Fruit fly (Drosophila melanogaster) whole organism, embryonic: ENCODE data around the gene Sfp26Ad.

Experiments used
- Bteb2 ChIP-seq: fragments of 200-800 bp; sonication (Bioruptor generic); optimal IDR thresholded peaks from 2 replicates; lab custom pipeline; 2016; ENCODE audit warnings: missing biosample characterization, missing genetic modification characterization
- CG10431 ChIP-seq: fragments of 200-800 bp; sonication (Bioruptor generic); optimal IDR thresholded peaks from 3 replicates; lab custom pipeline; 2018; ENCODE audit warnings: missing biosample characterization, mild to moderate bottlenecking, missing genetic modification characterization
- CG10959 ChIP-seq: fragments of 200-800 bp; sonication (Bioruptor generic); IDR thresholded peaks from 2 replicates; pipeline ENCODE4 v1.3.6; 2022; ENCODE audit warnings: missing biosample characterization, missing genetic modification characterization
- CG13287 ChIP-seq: fragments of 200-800 bp; sonication (Bioruptor generic); IDR thresholded peaks from 2 replicates; pipeline ENCODE4 v1.3.6; 2022; ENCODE audit warnings: missing biosample characterization, missing genetic modification characterization; ENCODE audit not compliant: partially characterized antibody
- CG17359 ChIP-seq: fragments of 200-800 bp; sonication (Bioruptor generic); optimal IDR thresholded peaks from 3 replicates; lab custom pipeline; 2018; ENCODE audit warnings: missing biosample characterization, mild to moderate bottlenecking, missing genetic modification characterization, moderate library complexity
- CG1832 ChIP-seq: fragments of 200-800 bp; sonication (Bioruptor generic); optimal IDR thresholded peaks from 2 replicates; lab custom pipeline; 2017; ENCODE audit warnings: missing biosample characterization, mild to moderate bottlenecking, missing genetic modification characterization, inconsistent platforms
- CG4617 ChIP-seq: fragments of 200-800 bp; sonication (Bioruptor generic); optimal IDR thresholded peaks from 3 replicates; lab custom pipeline; 2016; ENCODE audit warnings: missing biosample characterization, missing genetic modification characterization, borderline replicate concordance
- CG4707 ChIP-seq: fragments of 200-800 bp; sonication (Bioruptor generic); optimal IDR thresholded peaks from 2 replicates; lab custom pipeline; 2018; ENCODE audit warnings: missing biosample characterization, mild to moderate bottlenecking, missing genetic modification characterization, moderate library complexity
- CG6175 ChIP-seq: fragments of 200-800 bp; sonication (Bioruptor generic); IDR thresholded peaks from 3 replicates; pipeline ENCODE4 v1.3.6; 2022; ENCODE audit warnings: missing biosample characterization, missing genetic modification characterization
- CG9437 ChIP-seq: fragments of 200-800 bp; sonication (Bioruptor generic); optimal IDR thresholded peaks from 2 replicates; lab custom pipeline; 2018; ENCODE audit warnings: missing biosample characterization, mild to moderate bottlenecking, missing genetic modification characterization
- Chrac-16 ChIP-seq: fragments of 200-800 bp; sonication (Bioruptor generic); optimal IDR thresholded peaks from 3 replicates; lab custom pipeline; 2016; ENCODE audit warnings: missing biosample characterization, missing genetic modification characterization
- D ChIP-seq, 2 experiments: fragments of 200-800 bp in 1 of 2; fragments of >200 bp in 1 of 2; sonication (Bioruptor generic) in 1 of 2; optimal IDR thresholded peaks; 2 replicates in 1 of 2; 3 replicates in 1 of 2; lab custom pipeline; 2017; ENCODE audit warnings: mild to moderate bottlenecking in 1 of 2, missing biosample characterization in 1 of 2, missing genetic modification characterization in 1 of 2, missing genetic modification reagents in 1 of 2
- Dad ChIP-seq: fragments of 200-800 bp; sonication (Bioruptor generic); optimal IDR thresholded peaks from 3 replicates; lab custom pipeline; 2016; ENCODE audit warnings: missing biosample characterization, missing genetic modification characterization
- Drgx ChIP-seq: fragments of 200-800 bp; sonication (Bioruptor generic); IDR thresholded peaks from 2 replicates; pipeline ENCODE4 v1.3.6; 2022; ENCODE audit warnings: missing biosample characterization, missing genetic modification characterization
- Gug ChIP-seq: fragments of 200-800 bp; sonication (Bioruptor generic); IDR thresholded peaks from 4 replicates; pipeline ENCODE4 v1.3.6; 2022; ENCODE audit warnings: missing biosample characterization, missing genetic modification characterization
- HLHmδ ChIP-seq: fragments of 200-800 bp; sonication (Bioruptor generic); optimal IDR thresholded peaks from 2 replicates; lab custom pipeline; 2018; ENCODE audit warnings: missing biosample characterization, mild to moderate bottlenecking, missing genetic modification characterization, moderate library complexity
- Hr51 ChIP-seq, 2 experiments: fragments of 200-800 bp; sonication (Bioruptor generic); optimal IDR thresholded peaks; 2 replicates in 1 of 2; 3 replicates in 1 of 2; lab custom pipeline; 2016 to 2018; ENCODE audit warnings: missing biosample characterization in 2 of 2, missing genetic modification characterization in 2 of 2, mild to moderate bottlenecking in 1 of 2, moderate library complexity in 1 of 2
- Max ChIP-seq: fragments of 200-800 bp; sonication (Bioruptor generic); optimal IDR thresholded peaks from 2 replicates; lab custom pipeline; 2016; ENCODE audit warnings: missing biosample characterization, mild to moderate bottlenecking, missing genetic modification characterization
- Mes4 ChIP-seq: fragments of 200-800 bp; sonication (Bioruptor generic); optimal IDR thresholded peaks from 2 replicates; lab custom pipeline; 2016; ENCODE audit warnings: missing biosample characterization, missing genetic modification characterization
- Mrtf ChIP-seq: fragments of 200-800 bp; sonication (Bioruptor generic); IDR thresholded peaks from 3 replicates; pipeline ENCODE4 v1.3.6; 2022; ENCODE audit warnings: missing biosample characterization, missing genetic modification characterization
- NK7.1 ChIP-seq: fragments of 200-800 bp; sonication (Bioruptor generic); optimal IDR thresholded peaks from 3 replicates; lab custom pipeline; 2016; ENCODE audit warnings: missing biosample characterization, missing genetic modification characterization
- Rfx ChIP-seq: fragments of 200-800 bp; sonication (Bioruptor generic); IDR thresholded peaks from 2 replicates; pipeline ENCODE4 v1.3.6; 2022; ENCODE audit warnings: missing biosample characterization, missing genetic modification characterization
- Taf1 ChIP-seq: fragments of 200-800 bp; sonication (Bioruptor generic); IDR thresholded peaks from 2 replicates; pipeline ENCODE4 v1.3.6; 2022; ENCODE audit warnings: missing biosample characterization, missing genetic modification characterization
- ab ChIP-seq: fragments of 200-800 bp; sonication (Bioruptor generic); optimal IDR thresholded peaks from 2 replicates; lab custom pipeline; 2016; ENCODE audit warnings: missing biosample characterization, missing genetic modification characterization
- bbx ChIP-seq: fragments of 200-800 bp; sonication (Bioruptor generic); IDR thresholded peaks from 2 replicates; pipeline ENCODE4 v1.3.6; 2022; ENCODE audit warnings: missing biosample characterization, missing genetic modification characterization; ENCODE audit not compliant: partially characterized antibody
- br ChIP-seq: fragments of >200 bp; optimal IDR thresholded peaks from 2 replicates; lab custom pipeline; 2017
- cg ChIP-seq: fragments of 200-800 bp; sonication (Bioruptor generic); optimal IDR thresholded peaks from 3 replicates; lab custom pipeline; 2019; ENCODE audit warnings: missing biosample characterization, mild to moderate bottlenecking, missing genetic modification characterization, moderate library complexity
- chif ChIP-seq, 2 experiments: fragments of 200-800 bp; sonication (Bioruptor generic); optimal IDR thresholded peaks; 3 replicates each; lab custom pipeline; 2016; ENCODE audit warnings: missing biosample characterization in 2 of 2, missing genetic modification characterization in 2 of 2
- chinmo ChIP-seq: fragments of 200-800 bp; sonication (Bioruptor generic); IDR thresholded peaks from 4 replicates; pipeline ENCODE4 v1.3.6; 2022; ENCODE audit warnings: missing biosample characterization, missing genetic modification characterization; ENCODE audit not compliant: partially characterized antibody
- corto ChIP-seq: fragments of 200-800 bp; sonication (Bioruptor generic); optimal IDR thresholded peaks from 2 replicates; lab custom pipeline; 2016; ENCODE audit warnings: missing biosample characterization, mild to moderate bottlenecking, missing genetic modification characterization, moderate library complexity
- crol ChIP-seq: fragments of 200-800 bp; sonication (Bioruptor generic); IDR thresholded peaks from 2 replicates; pipeline ENCODE4 v1.3.6; 2022; ENCODE audit warnings: missing biosample characterization, missing genetic modification characterization
- en ChIP-seq: fragments of 200-800 bp; sonication (Bioruptor generic); optimal IDR thresholded peaks from 2 replicates; lab custom pipeline; 2016; ENCODE audit warnings: missing biosample characterization, missing genetic modification characterization
- eyg ChIP-seq: fragments of 200-800 bp; sonication (Bioruptor generic); optimal IDR thresholded peaks from 3 replicates; lab custom pipeline; 2016; ENCODE audit warnings: missing biosample characterization, missing genetic modification characterization
- ftz-f1 ChIP-seq: fragments of 200-800 bp; sonication (Bioruptor generic); optimal IDR thresholded peaks from 2 replicates; lab custom pipeline; 2016; ENCODE audit warnings: missing biosample characterization, missing genetic modification characterization
- fu2 ChIP-seq: fragments of 200-800 bp; sonication (Bioruptor generic); optimal IDR thresholded peaks from 2 replicates; lab custom pipeline; 2016; ENCODE audit warnings: missing biosample characterization, missing genetic modification characterization
- hkb ChIP-seq, 2 experiments: fragments of 200-800 bp in 1 of 2; fragments of >200 bp in 1 of 2; sonication (Bioruptor generic) in 1 of 2; IDR thresholded peaks in 1 of 2; optimal IDR thresholded peaks in 1 of 2; 2 replicates each; pipeline versions ENCODE4 v1.3.6 to Lab custom; 2017 to 2022; ENCODE audit warnings: missing biosample characterization in 1 of 2, missing genetic modification characterization in 1 of 2
- ind ChIP-seq: fragments of 200-800 bp; sonication (Bioruptor generic); optimal IDR thresholded peaks from 3 replicates; lab custom pipeline; 2016; ENCODE audit warnings: missing biosample characterization, missing genetic modification characterization
- lola ChIP-seq, 3 experiments: fragments of >200 bp in 2 of 3; fragments of 200-800 bp in 1 of 3; sonication (Bioruptor generic) in 1 of 3; optimal IDR thresholded peaks; 2 replicates each; lab custom pipeline; 2017 to 2019; ENCODE audit warnings: missing biosample characterization in 3 of 3, missing genetic modification characterization in 3 of 3, mild to moderate bottlenecking in 1 of 3, moderate library complexity in 1 of 3
- maf-S ChIP-seq: fragments of 200-800 bp; sonication (Bioruptor generic); optimal IDR thresholded peaks from 2 replicates; lab custom pipeline; 2016; ENCODE audit warnings: missing biosample characterization, missing genetic modification characterization
- nom ChIP-seq: fragments of 200-800 bp; sonication (Bioruptor generic); optimal IDR thresholded peaks from 2 replicates; lab custom pipeline; 2017; ENCODE audit warnings: missing biosample characterization, missing genetic modification characterization, mild to moderate bottlenecking, moderate library complexity, missing genetic modification reagents
- pb ChIP-seq: fragments of 200-800 bp; sonication (Bioruptor generic); optimal IDR thresholded peaks from 3 replicates; lab custom pipeline; 2016; ENCODE audit warnings: missing biosample characterization, missing genetic modification characterization
- repo ChIP-seq: fragments of 200-800 bp; sonication (Bioruptor generic); optimal IDR thresholded peaks from 2 replicates; lab custom pipeline; 2016; ENCODE audit warnings: missing biosample characterization, missing genetic modification characterization
- sens-2 ChIP-seq: fragments of 200-800 bp; sonication (Bioruptor generic); IDR thresholded peaks from 2 replicates; pipeline ENCODE4 v1.3.6; 2022; ENCODE audit warnings: missing biosample characterization, missing genetic modification characterization
- sisA ChIP-seq: fragments of 200-800 bp; sonication (Bioruptor generic); IDR thresholded peaks from 2 replicates; pipeline ENCODE4 v1.3.6; 2022; ENCODE audit warnings: missing biosample characterization, missing genetic modification characterization
- sr ChIP-seq: fragments of 200-800 bp; sonication (Bioruptor generic); IDR thresholded peaks from 3 replicates; pipeline ENCODE4 v1.3.6; 2022; ENCODE audit warnings: missing biosample characterization, missing genetic modification characterization
- unc-4 ChIP-seq: fragments of 200-800 bp; sonication (Bioruptor generic); IDR thresholded peaks from 2 replicates; pipeline ENCODE4 v1.3.6; 2022; ENCODE audit warnings: missing biosample characterization, missing genetic modification characterization; ENCODE audit not compliant: partially characterized antibody
- wdn ChIP-seq: fragments of 200-800 bp; sonication (Bioruptor generic); IDR thresholded peaks from 2 replicates; pipeline ENCODE4 v1.3.6; 2022; ENCODE audit warnings: missing biosample characterization, missing genetic modification characterization
- zen2 ChIP-seq: fragments of 200-800 bp; sonication (Bioruptor generic); IDR thresholded peaks from 3 replicates; pipeline ENCODE4 v1.3.6; 2022; ENCODE audit warnings: missing biosample characterization, missing genetic modification characterization; ENCODE audit not compliant: partially characterized antibody
- zfh1 ChIP-seq: fragments of 200-800 bp; sonication (Bioruptor generic); IDR thresholded peaks from 3 replicates; pipeline ENCODE4 v1.3.6; 2022; ENCODE audit warnings: missing biosample characterization, missing genetic modification characterization

The Sfp26Ad gene

dm6 chr2L:5975025-5975539, 32.0 kb upstream of the Sfp26Ad start (continued):
- peak; percentile 12 for TF ChIP-seq nom (GFP tag; lab: Kevin White, UChicago)
- no peak for TF ChIP-seq ab (GFP tag; lab: Kevin White, UChicago)
- TF ChIP-seq corto = no peak
- no peak for TF ChIP-seq chinmo (GFP tag; lab: Robert Waterston, UW)
- no peak for TF ChIP-seq ind (GFP tag; lab: Kevin White, UChicago)
- peak; percentile 39; the same call in 1 of the 2 replicates for TF ChIP-seq Rfx (GFP tag; lab: Robert Waterston, UW)
- TF ChIP-seq en = no peak
- TF ChIP-seq repo = no peak
- no peak for TF ChIP-seq fu2 (GFP tag; lab: Kevin White, UChicago)
- no peak for TF ChIP-seq lola (GFP tag; optimal IDR thresholded peaks at IDR 0.05; lab: Kevin White, UChicago)
- peak; percentile 16 for TF ChIP-seq cg (GFP tag; lab: Kevin White, UChicago)
- no peak for TF ChIP-seq eyg (GFP tag; lab: Kevin White, UChicago)
- TF ChIP-seq pb (GFP tag; lab: Kevin White, UChicago) = no peak
- TF ChIP-seq D (optimal IDR thresholded peaks at IDR 0.05; lab: Kevin White, UChicago) = no peak
- no peak for TF ChIP-seq D (GFP tag; optimal IDR thresholded peaks at IDR 0.05; lab: Kevin White, UChicago)
- no peak for TF ChIP-seq Mes4 (GFP tag; lab: Kevin White, UChicago)
- TF ChIP-seq Dad (GFP tag; lab: Kevin White, UChicago) = no peak
- TF ChIP-seq unc-4 (GFP tag; lab: Robert Waterston, UW) = no peak
- peak; percentile 71 for TF ChIP-seq ftz-f1 (GFP tag; lab: Kevin White, UChicago)
- no peak for TF ChIP-seq Hr51 (GFP tag; optimal IDR thresholded peaks at IDR 0.05; lab: Kevin White, UChicago)
- TF ChIP-seq Taf1 (GFP tag; lab: Robert Waterston, UW) = no peak
- TF ChIP-seq CG4617 (GFP tag; lab: Kevin White, UChicago) = no peak
- TF ChIP-seq CG10431 (GFP tag; lab: Kevin White, UChicago) = no peak
- no peak for TF ChIP-seq bbx (GFP tag; lab: Robert Waterston, UW)
- TF ChIP-seq br (lab: Kevin White, UChicago) = no peak
- 0 out of 3 replicates have a peak, but pooled peaks have one; percentile 46 for TF ChIP-seq CG6175 (GFP tag; lab: Robert Waterston, UW)

- TF ChIP-seq CG17359 (tag; lab: Kevin White, UChicago) = peak; percentile 67
- TF ChIP-seq Drgx = no peak
- TF ChIP-seq CG9437 (GFP tag; lab: Kevin White, UChicago) = no peak
- no peak for TF ChIP-seq Bteb2
- TF ChIP-seq CG10959 (GFP tag; lab: Robert Waterston, UW) = no peak
- TF ChIP-seq Mes4 (GFP tag; lab: Kevin White, UChicago) = no peak
- no peak for TF ChIP-seq zen2
- peak; percentile 9 for TF ChIP-seq NK7.1 (GFP tag; lab: Kevin White, UChicago)
- no peak for TF ChIP-seq Taf1 (GFP tag; lab: Robert Waterston, UW)
- TF ChIP-seq Mrtf (GFP tag; lab: Robert Waterston, UW) = no peak
- TF ChIP-seq hkb (optimal IDR thresholded peaks at IDR 0.05; lab: Kevin White, UChicago) = no peak
- TF ChIP-seq hkb (GFP tag; IDR thresholded peaks at IDR 0.05; lab: Robert Waterston, UW) = peak; percentile 75
- no peak for TF ChIP-seq CG1832 (GFP tag; lab: Kevin White, UChicago)
- TF ChIP-seq Chrac-16 (GFP tag; lab: Kevin White, UChicago) = no peak
- TF ChIP-seq crol (GFP tag; lab: Robert Waterston, UW) = no peak
- peak; percentile 49; the same call in 2 of the 3 replicates for TF ChIP-seq sr
- TF ChIP-seq CG4707 = peak; percentile 65
- TF ChIP-seq Max (GFP tag; lab: Kevin White, UChicago) = peak; percentile 14
- TF ChIP-seq HLHmδ (GFP tag; lab: Kevin White, UChicago) = peak; percentile 86
- no peak for TF ChIP-seq zfh1
- no peak for TF ChIP-seq Gug (GFP tag; lab: Robert Waterston, UW)
- TF ChIP-seq CG13287 (GFP tag; lab: Robert Waterston, UW) = no peak
- no peak for TF ChIP-seq sisA (GFP tag; lab: Robert Waterston, UW)
- TF ChIP-seq wdn = peak; percentile 49; the same call in 1 of the 2 replicates
- TF ChIP-seq chif (GFP tag; optimal IDR thresholded peaks at IDR 0.05; lab: Kevin White, UChicago) = no peak
- TF ChIP-seq sens-2 = no peak
- no peak for TF ChIP-seq maf-S
Measured at dm6 chr2L:5974122-5974521, 31.0 kb upstream of the Sfp26Ad start.
